Fruit fly (Drosophila melanogaster): Measurements from ENCODE around the gene Prosbeta3.

Gene Prosbeta3

dm6 chr3R:9054442-9055118 lies 48.6 kb upstream of the Prosbeta3 start (continued):
- TF ChIP-seq zf30C (GFP tag; optimal IDR thresholded peaks at IDR 0.05) (peak; percentile 87), gcm2 (GFP tag; optimal IDR thresholded peaks at IDR 0.05) (peak; percentile 10), crp (GFP tag; optimal IDR thresholded peaks at IDR 0.05) (peak in 1 of 2 experiments; percentile 42), trh (GFP tag; optimal IDR thresholded peaks at IDR 0.05) (peak; percentile 36), dmrt99B (tag; optimal IDR thresholded peaks at IDR 0.05) (peak; percentile 73), ATbp (GFP tag; optimal IDR thresholded peaks at IDR 0.05) (peak; percentile 76), danr (GFP tag; IDR thresholded peaks at IDR 0.05) (no peak), Pdp1 (GFP tag; optimal IDR thresholded peaks at IDR 0.05) (peak in 1 of 2 experiments; percentile 77), NC2β (GFP tag; optimal IDR thresholded peaks at IDR 0.05) (peak; percentile 39), lab (GFP tag; optimal IDR thresholded peaks at IDR 0.05) (peak; percentile 90), CG1602 (GFP tag; optimal IDR thresholded peaks at IDR 0.05) (peak; percentile 8), run (tag; optimal IDR thresholded peaks at IDR 0.05) (no peak), Lim3 (GFP tag; IDR thresholded peaks at IDR 0.05) (no peak), abd-A (tag; optimal IDR thresholded peaks at IDR 0.05) (peak; percentile 95), pros (GFP tag; optimal IDR thresholded peaks at IDR 0.05) (peak; percentile 52), Nf-YC (tag; optimal IDR thresholded peaks at IDR 0.05) (peak; percentile 76), CG10543 (GFP tag; optimal IDR thresholded peaks at IDR 0.05) (peak; percentile 75), CG7357 (GFP tag; IDR thresholded peaks at IDR 0.05) (peak; percentile 49; the same call in 1 of the 3 replicates), so (GFP tag; IDR thresholded peaks at IDR 0.05) (no peak), pfk (GFP tag; optimal IDR thresholded peaks at IDR 0.05) (no peak), CG1832 (GFP tag; optimal IDR thresholded peaks at IDR 0.05) (peak; percentile 26), dati (GFP tag; IDR thresholded peaks at IDR 0.05) (no peak), CG13894 (tag; optimal IDR thresholded peaks at IDR 0.05) (peak; percentile 47), bcd (GFP tag; optimal IDR thresholded peaks at IDR 0.05) (peak; percentile 57), Dad (GFP tag; optimal IDR thresholded peaks at IDR 0.05) (no peak), vfl (GFP tag; optimal IDR thresholded peaks at IDR 0.05) (peak; percentile 71), caup (GFP tag; optimal IDR thresholded peaks at IDR 0.05; ENCODE audit: severe bottlenecking) (peak; percentile 66), CG8359 (GFP tag; optimal IDR thresholded peaks at IDR 0.05; ENCODE audit: borderline replicate concordance) (no peak), CG31365 (tag; optimal IDR thresholded peaks at IDR 0.05) (peak; percentile 37), CG6272 (GFP tag; IDR thresholded peaks at IDR 0.05) (peak; percentile 80), CG30403 (GFP tag; optimal IDR thresholded peaks at IDR 0.05) (peak; percentile 67), trem (tag; optimal IDR thresholded peaks at IDR 0.05) (peak; percentile 13), CG1529 (GFP tag; optimal IDR thresholded peaks at IDR 0.05) (peak; percentile 64), Side (GFP tag; optimal IDR thresholded peaks at IDR 0.05) (no peak), NfI (GFP tag; optimal IDR thresholded peaks at IDR 0.05) (peak; percentile 81), Jarid2 (GFP tag; optimal IDR thresholded peaks at IDR 0.05) (no peak), Rfx (GFP tag; IDR thresholded peaks at IDR 0.05) (no peak), Oli (tag; optimal IDR thresholded peaks at IDR 0.05) (peak; percentile 50), CG10267 (tag; optimal IDR thresholded peaks at IDR 0.05) (peak; percentile 41), kni (GFP tag; optimal IDR thresholded peaks at IDR 0.05) (peak; percentile 66), klu (GFP tag; IDR thresholded peaks at IDR 0.05) (no peak), B-H1 (GFP tag; IDR thresholded peaks at IDR 0.05) (no peak), CG5180 (GFP tag; optimal IDR thresholded peaks at IDR 0.05) (peak; percentile 13), lilli (GFP tag; optimal IDR thresholded peaks at IDR 0.05) (peak; percentile 59), CG8924 (tag; optimal IDR thresholded peaks at IDR 0.05) (peak; percentile 62), Fer3 (tag; optimal IDR thresholded peaks at IDR 0.05) (peak; percentile 87), unc-4 (GFP tag; IDR thresholded peaks at IDR 0.05; ENCODE audit: partially characterized antibody) (no peak), grau (tag; optimal IDR thresholded peaks at IDR 0.05) (peak; percentile 59)

Measured in whole organism, embryonic.